Worm (Caenorhabditis elegans) whole organism, midembryonic: ENCODE measurements around the gene klp-11.

Source experiments
- T22C8.4 ChIP-seq: fragments of 200-800 bp; sonication (Bioruptor generic); IDR thresholded peaks from 2 replicates; pipeline ENCODE4 v1.3.6; 2022; ENCODE audit warnings: missing genetic modification characterization, missing compliant biosample characterization
- flt-1 ChIP-seq: fragments of 200-800 bp; sonication (Bioruptor generic); IDR thresholded peaks from 2 replicates; pipeline ENCODE4 v1.3.6; 2022; ENCODE audit warnings: missing genetic modification characterization, missing compliant biosample characterization
- klf-2 ChIP-seq: fragments of 200-800 bp; sonication (Bioruptor generic); conservative IDR thresholded peaks from 2 replicates; pipeline ENCODE4 v1.3.6; 2022; ENCODE audit warnings: missing genetic modification reagents, missing genetic modification characterization, missing compliant biosample characterization
- med-1 ChIP-seq: sonication (generic microtip); optimal IDR thresholded peaks from 2 replicates; lab custom pipeline; 2017; ENCODE audit warnings: missing genetic modification characterization, mild to moderate bottlenecking, missing compliant biosample characterization, antibody characterized with exemption, missing genetic modification reagents; ENCODE audit not compliant: insufficient read depth
- ref-1 ChIP-seq: fragments of 200-800 bp; sonication (Bioruptor generic); conservative IDR thresholded peaks from 2 replicates; pipeline ENCODE4 v1.3.6; 2022; ENCODE audit warnings: missing genetic modification reagents, missing genetic modification characterization, missing compliant biosample characterization
- tab-1 ChIP-seq: fragments of 200-800 bp; sonication (Bioruptor generic); IDR thresholded peaks from 2 replicates; pipeline ENCODE4 v1.3.6; 2022; ENCODE audit warnings: missing genetic modification characterization, missing compliant biosample characterization
- ztf-23 ChIP-seq: fragments of 200-800 bp; sonication (Bioruptor generic); IDR thresholded peaks from 2 replicates; pipeline ENCODE4 v1.3.6; 2022; ENCODE audit warnings: missing genetic modification reagents, missing genetic modification characterization, missing compliant biosample characterization
- ztf-29 ChIP-seq: fragments of 200-800 bp; sonication (Bioruptor generic); IDR thresholded peaks from 2 replicates; pipeline ENCODE4 v1.3.6; 2022; ENCODE audit warnings: missing genetic modification reagents, missing genetic modification characterization, missing compliant biosample characterization

DNA sequence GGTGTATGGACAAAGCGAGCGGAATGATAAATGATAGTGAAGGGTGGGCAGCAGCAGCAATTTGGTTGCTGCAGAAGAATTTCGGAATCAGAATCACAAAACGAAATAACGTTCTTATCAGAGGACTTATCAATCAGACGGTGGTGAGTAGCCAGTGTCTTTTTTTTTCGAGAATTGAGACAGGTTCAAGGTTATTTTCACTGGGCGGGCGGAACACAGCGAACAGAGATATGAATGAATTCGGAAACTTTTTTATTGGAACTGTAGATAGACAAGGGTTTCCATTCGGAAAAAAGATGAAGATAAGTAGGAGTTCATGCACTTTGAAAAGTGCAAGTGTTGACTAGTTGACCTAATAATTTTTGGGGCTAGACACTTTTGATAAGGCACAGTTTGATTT is 31.4 kb upstream of the klp-11 start:
- TF ChIP-seq T22C8.4 (GFP tag; lab: Robert Waterston, UW): no peak
- no peak for TF ChIP-seq flt-1
- no peak for TF ChIP-seq ztf-29 (GFP tag; lab: Robert Waterston, UW)
- TF ChIP-seq ztf-23 (GFP tag; lab: Robert Waterston, UW): no peak
- TF ChIP-seq ref-1 (GFP tag; lab: Robert Waterston, UW): no peak
- TF ChIP-seq klf-2: no peak
- TF ChIP-seq med-1 (GFP tag; lab: Kevin White, UChicago): no peak
- no peak for TF ChIP-seq tab-1 (GFP tag; lab: Robert Waterston, UW)
